Fruit fly (Drosophila melanogaster) whole organism, embryonic: ENCODE measurements around the gene CG8958.

Experiments
- Abd-B ChIP-seq: fragments of 200-800 bp; sonication (Bioruptor generic); optimal IDR thresholded peaks from 2 replicates; lab custom pipeline; 2018; ENCODE audit warnings: missing biosample characterization, mild to moderate bottlenecking, missing genetic modification characterization, moderate library complexity
- B-H1 ChIP-seq: fragments of 200-800 bp; sonication (Bioruptor generic); IDR thresholded peaks from 3 replicates; pipeline ENCODE4 v1.3.6; 2022; ENCODE audit warnings: missing biosample characterization, missing genetic modification characterization
- CG10274 ChIP-seq: fragments of 200-800 bp; sonication (Bioruptor generic); optimal IDR thresholded peaks from 3 replicates; lab custom pipeline; 2017; ENCODE audit warnings: missing biosample characterization, mild to moderate bottlenecking, missing genetic modification characterization
- CG10366 ChIP-seq: fragments of 200-800 bp; sonication (Bioruptor generic); IDR thresholded peaks from 2 replicates; pipeline ENCODE4 v1.3.6; 2022; ENCODE audit warnings: missing biosample characterization, missing genetic modification characterization
- CG11398 ChIP-seq: fragments of 200-800 bp; sonication (Bioruptor generic); optimal IDR thresholded peaks from 2 replicates; lab custom pipeline; 2016; ENCODE audit warnings: missing biosample characterization, missing genetic modification characterization
- CG12155 ChIP-seq: fragments of 200-800 bp; sonication (Bioruptor generic); optimal IDR thresholded peaks from 3 replicates; lab custom pipeline; 2016; ENCODE audit warnings: missing biosample characterization, missing genetic modification characterization
- CG12219 ChIP-seq: fragments of 200-800 bp; sonication (Bioruptor generic); optimal IDR thresholded peaks from 3 replicates; lab custom pipeline; 2018; ENCODE audit warnings: missing biosample characterization, mild to moderate bottlenecking, missing genetic modification characterization
- CG1233 ChIP-seq: fragments of 200-800 bp; sonication (Bioruptor generic); optimal IDR thresholded peaks from 4 replicates; lab custom pipeline; 2018; ENCODE audit warnings: missing biosample characterization, mild to moderate bottlenecking, missing genetic modification characterization
- CG14860 ChIP-seq: fragments of 200-800 bp; sonication (Bioruptor generic); IDR thresholded peaks from 3 replicates; pipeline ENCODE4 v1.3.6; 2022; ENCODE audit warnings: missing biosample characterization, missing genetic modification characterization; ENCODE audit not compliant: partially characterized antibody
- CG15601 ChIP-seq: fragments of 200-800 bp; sonication (Bioruptor generic); optimal IDR thresholded peaks from 3 replicates; lab custom pipeline; 2019; ENCODE audit warnings: missing biosample characterization, mild to moderate bottlenecking, missing genetic modification characterization, moderate library complexity
- CG1602 ChIP-seq: fragments of 200-800 bp; sonication (Bioruptor generic); optimal IDR thresholded peaks from 3 replicates; lab custom pipeline; 2016; ENCODE audit warnings: missing biosample characterization, missing genetic modification characterization
- CG1603 ChIP-seq: fragments of 200-800 bp; sonication (Bioruptor generic); optimal IDR thresholded peaks from 2 replicates; lab custom pipeline; 2019; ENCODE audit warnings: missing biosample characterization, mild to moderate bottlenecking, missing genetic modification characterization, moderate library complexity
- CG16779 ChIP-seq: fragments of 200-800 bp; sonication (Bioruptor generic); IDR thresholded peaks from 2 replicates; pipeline ENCODE4 v1.3.6; 2022; ENCODE audit warnings: missing biosample characterization, missing genetic modification characterization
- CG17802 ChIP-seq: fragments of 200-800 bp; sonication (Bioruptor generic); optimal IDR thresholded peaks from 2 replicates; lab custom pipeline; 2018; ENCODE audit warnings: missing biosample characterization, mild to moderate bottlenecking, missing genetic modification characterization, moderate library complexity
- CG18476 ChIP-seq: fragments of 200-800 bp; sonication (Bioruptor generic); optimal IDR thresholded peaks from 2 replicates; lab custom pipeline; 2016; ENCODE audit warnings: missing biosample characterization, mild to moderate bottlenecking, missing genetic modification characterization
- CG2129 ChIP-seq: fragments of 200-800 bp; sonication (Bioruptor generic); IDR thresholded peaks from 2 replicates; pipeline ENCODE4 v1.3.6; 2022; ENCODE audit warnings: missing biosample characterization, missing genetic modification characterization; ENCODE audit not compliant: partially characterized antibody
- CG31388 ChIP-seq: fragments of 200-800 bp; sonication (Bioruptor generic); optimal IDR thresholded peaks from 2 replicates; lab custom pipeline; 2016; ENCODE audit warnings: missing biosample characterization, missing genetic modification characterization
- CG32772 ChIP-seq: fragments of 200-800 bp; sonication (Bioruptor generic); IDR thresholded peaks from 2 replicates; pipeline ENCODE4 v1.3.6; 2022; ENCODE audit warnings: missing biosample characterization, missing genetic modification characterization
- CG3995 ChIP-seq: fragments of 200-800 bp; sonication (Bioruptor generic); optimal IDR thresholded peaks from 3 replicates; lab custom pipeline; 2016; ENCODE audit warnings: missing biosample characterization, missing genetic modification characterization
- CG4360 ChIP-seq: fragments of 200-800 bp; sonication (Bioruptor generic); IDR thresholded peaks from 2 replicates; pipeline ENCODE4 v1.3.6; 2022; ENCODE audit warnings: missing biosample characterization, missing genetic modification characterization
- CG6765 ChIP-seq: fragments of 200-800 bp; sonication (Bioruptor generic); optimal IDR thresholded peaks from 3 replicates; lab custom pipeline; 2017; ENCODE audit warnings: missing biosample characterization, mild to moderate bottlenecking, missing genetic modification characterization
- CG7372 ChIP-seq: fragments of 200-800 bp; sonication (Bioruptor generic); IDR thresholded peaks from 2 replicates; pipeline ENCODE4 v1.3.6; 2022; ENCODE audit warnings: missing biosample characterization, missing genetic modification characterization
- CG9609 ChIP-seq: fragments of 200-800 bp; sonication (Bioruptor generic); optimal IDR thresholded peaks from 3 replicates; lab custom pipeline; 2016; ENCODE audit warnings: missing biosample characterization, missing genetic modification characterization
- CG9727 ChIP-seq: fragments of 200-800 bp; sonication (Bioruptor generic); optimal IDR thresholded peaks from 3 replicates; lab custom pipeline; 2017; ENCODE audit warnings: missing biosample characterization, mild to moderate bottlenecking, missing genetic modification characterization
- Fer2 ChIP-seq: fragments of 200-800 bp; sonication (Bioruptor generic); optimal IDR thresholded peaks from 2 replicates; lab custom pipeline; 2018; ENCODE audit warnings: missing biosample characterization, mild to moderate bottlenecking, missing genetic modification characterization, moderate library complexity
- HLH3B ChIP-seq: fragments of 200-800 bp; sonication (Bioruptor generic); IDR thresholded peaks from 2 replicates; pipeline ENCODE4 v1.3.6; 2022; ENCODE audit warnings: missing biosample characterization, missing genetic modification characterization
- HLH4C ChIP-seq: fragments of 200-800 bp; sonication (Bioruptor generic); IDR thresholded peaks from 3 replicates; pipeline ENCODE4 v1.3.6; 2022; ENCODE audit warnings: missing biosample characterization, missing genetic modification characterization; ENCODE audit not compliant: partially characterized antibody
- HLH54F ChIP-seq: fragments of 200-800 bp; sonication (Bioruptor generic); optimal IDR thresholded peaks from 3 replicates; lab custom pipeline; 2016; ENCODE audit warnings: missing biosample characterization, missing genetic modification characterization
- Myb ChIP-seq: fragments of 200-800 bp; sonication (Bioruptor generic); optimal IDR thresholded peaks from 2 replicates; lab custom pipeline; 2016; ENCODE audit warnings: missing biosample characterization, missing genetic modification characterization
- Opbp ChIP-seq: fragments of 200-800 bp; sonication (Bioruptor generic); IDR thresholded peaks from 3 replicates; pipeline ENCODE4 v1.3.6; 2022; ENCODE audit warnings: missing biosample characterization, missing genetic modification characterization; ENCODE audit not compliant: partially characterized antibody
- Rx ChIP-seq: fragments of 200-800 bp; sonication (Bioruptor generic); IDR thresholded peaks from 2 replicates; pipeline ENCODE4 v1.3.6; 2022; ENCODE audit warnings: missing biosample characterization, missing genetic modification characterization
- Sin3A ChIP-seq: fragments of >200 bp; optimal IDR thresholded peaks from 2 replicates; lab custom pipeline; 2018
- Six4 ChIP-seq: fragments of 200-800 bp; sonication (Bioruptor generic); optimal IDR thresholded peaks from 2 replicates; lab custom pipeline; 2016; ENCODE audit warnings: missing biosample characterization, missing genetic modification characterization
- Vsx1 ChIP-seq: fragments of 200-800 bp; sonication (Bioruptor generic); optimal IDR thresholded peaks from 2 replicates; lab custom pipeline; 2017; ENCODE audit warnings: missing biosample characterization, mild to moderate bottlenecking, missing genetic modification characterization, missing genetic modification reagents
- ac ChIP-seq: fragments of 200-800 bp; sonication (Bioruptor generic); optimal IDR thresholded peaks from 3 replicates; lab custom pipeline; 2017; ENCODE audit warnings: missing biosample characterization, mild to moderate bottlenecking, missing genetic modification characterization
- btn ChIP-seq: fragments of 200-800 bp; sonication (Bioruptor generic); optimal IDR thresholded peaks from 2 replicates; lab custom pipeline; 2016; ENCODE audit warnings: missing biosample characterization, missing genetic modification characterization
- chinmo ChIP-seq: fragments of 200-800 bp; sonication (Bioruptor generic); IDR thresholded peaks from 4 replicates; pipeline ENCODE4 v1.3.6; 2022; ENCODE audit warnings: missing biosample characterization, missing genetic modification characterization; ENCODE audit not compliant: partially characterized antibody
- grau ChIP-seq: fragments of 200-800 bp; optimal IDR thresholded peaks from 3 replicates; lab custom pipeline; 2019; ENCODE audit warnings: missing biosample characterization, mild to moderate bottlenecking, missing genetic modification characterization, moderate library complexity
- gsb-n ChIP-seq: fragments of 200-800 bp; sonication (Bioruptor generic); optimal IDR thresholded peaks from 3 replicates; lab custom pipeline; 2018; ENCODE audit warnings: missing biosample characterization, mild to moderate bottlenecking, missing genetic modification characterization
- hth ChIP-seq: fragments of >200 bp; optimal IDR thresholded peaks from 2 replicates; lab custom pipeline; 2017; ENCODE audit warnings: inconsistent platforms
- kni ChIP-seq: fragments of 200-800 bp; sonication (Bioruptor generic); optimal IDR thresholded peaks from 3 replicates; lab custom pipeline; 2017; ENCODE audit warnings: mild to moderate bottlenecking, missing biosample characterization, missing genetic modification reagents, missing genetic modification characterization
- lbe ChIP-seq: fragments of 200-800 bp; sonication (Bioruptor generic); optimal IDR thresholded peaks from 2 replicates; lab custom pipeline; 2016; ENCODE audit warnings: missing biosample characterization, mild to moderate bottlenecking, missing genetic modification characterization
- lilli ChIP-seq: fragments of 200-800 bp; sonication (Bioruptor generic); optimal IDR thresholded peaks from 3 replicates; lab custom pipeline; 2016; ENCODE audit warnings: missing biosample characterization, missing genetic modification characterization
- pho ChIP-seq: fragments of 200-800 bp; sonication (Bioruptor generic); optimal IDR thresholded peaks from 2 replicates; lab custom pipeline; 2016; ENCODE audit warnings: missing biosample characterization, missing genetic modification characterization
- pnt ChIP-seq: fragments of 200-800 bp; sonication (Bioruptor generic); optimal IDR thresholded peaks from 3 replicates; lab custom pipeline; 2016; ENCODE audit warnings: missing biosample characterization, missing genetic modification characterization
- pzg ChIP-seq: fragments of 200-800 bp; sonication (Bioruptor generic); optimal IDR thresholded peaks from 3 replicates; lab custom pipeline; 2018; ENCODE audit warnings: missing biosample characterization, mild to moderate bottlenecking, missing genetic modification characterization, moderate library complexity
- sd ChIP-seq: fragments of 200-800 bp; sonication (Bioruptor generic); optimal IDR thresholded peaks from 3 replicates; lab custom pipeline; 2018; ENCODE audit warnings: missing biosample characterization, mild to moderate bottlenecking, missing genetic modification characterization, moderate library complexity
- sisA ChIP-seq: fragments of 200-800 bp; sonication (Bioruptor generic); IDR thresholded peaks from 2 replicates; pipeline ENCODE4 v1.3.6; 2022; ENCODE audit warnings: missing biosample characterization, missing genetic modification characterization
- sqz ChIP-seq: fragments of 200-800 bp; sonication (Bioruptor generic); optimal IDR thresholded peaks from 3 replicates; lab custom pipeline; 2018; ENCODE audit warnings: missing biosample characterization, mild to moderate bottlenecking, missing genetic modification characterization
- tx ChIP-seq: fragments of 200-800 bp; sonication (Bioruptor generic); optimal IDR thresholded peaks from 2 replicates; lab custom pipeline; 2016; ENCODE audit warnings: missing biosample characterization, missing genetic modification characterization
- wek ChIP-seq: fragments of 200-800 bp; sonication (Bioruptor generic); optimal IDR thresholded peaks from 3 replicates; lab custom pipeline; 2018; ENCODE audit warnings: missing biosample characterization, mild to moderate bottlenecking, missing genetic modification characterization, moderate library complexity

The CG8958 gene

DNA sequence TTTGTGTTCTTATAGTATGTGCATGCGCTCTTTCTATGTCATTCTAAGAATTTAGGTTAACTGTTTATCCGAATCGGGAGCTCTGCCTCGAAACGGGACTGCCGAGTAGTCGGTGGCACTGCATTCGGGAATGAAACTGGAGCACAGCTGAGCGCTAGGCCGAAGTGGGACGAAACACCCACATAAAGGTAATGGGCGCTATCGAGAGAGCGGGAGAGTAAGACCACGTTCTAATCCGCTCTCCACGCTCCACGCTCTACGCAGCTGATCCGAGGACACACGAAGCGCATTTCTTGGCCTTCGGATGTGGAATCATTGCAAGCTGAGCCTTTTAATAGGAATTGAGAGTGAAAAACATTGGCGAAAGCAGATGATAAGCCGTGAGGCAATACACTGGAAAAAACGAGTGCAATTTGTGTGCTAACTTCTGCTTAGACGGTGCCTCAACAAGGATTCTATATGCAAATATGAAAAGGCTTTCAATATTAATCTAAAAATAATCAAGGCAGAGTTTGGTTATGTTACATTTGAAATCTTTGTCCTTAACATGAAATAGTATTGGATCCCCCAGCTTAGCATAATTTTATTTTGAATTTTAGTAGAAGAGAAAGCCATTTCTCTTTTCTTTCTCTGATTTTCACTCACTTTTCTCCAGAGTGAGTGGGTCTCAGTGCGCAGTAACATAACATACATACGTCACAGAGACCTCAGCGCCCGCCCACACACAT lies 3.0 kb downstream of the CG8958 start (continued):
- TF ChIP-seq hth (lab: Kevin White, UChicago) (no peak), wek (GFP tag; lab: Kevin White, UChicago) (no peak), grau (tag; lab: Kevin White, UChicago) (peak; percentile 44), CG32772 (no peak), chinmo (GFP tag; lab: Robert Waterston, UW) (no peak), tx (GFP tag; lab: Kevin White, UChicago) (no peak), CG11398 (GFP tag; lab: Kevin White, UChicago) (no peak), CG1602 (no peak), HLH3B (GFP tag; lab: Robert Waterston, UW) (peak; percentile 38; the same call in 1 of the 2 replicates), CG9727 (GFP tag; lab: Kevin White, UChicago) (no peak), kni (GFP tag; lab: Kevin White, UChicago) (no peak), CG15601 (tag; lab: Kevin White, UChicago) (no peak), Rx (GFP tag; lab: Robert Waterston, UW) (no peak), CG12155 (GFP tag; lab: Kevin White, UChicago) (no peak), lbe (GFP tag; lab: Kevin White, UChicago) (no peak), CG16779 (no peak), sd (tag; lab: Kevin White, UChicago) (no peak), CG17802 (tag; lab: Kevin White, UChicago) (no peak), ac (no peak), CG2129 (GFP tag; lab: Robert Waterston, UW) (no peak), B-H1 (GFP tag; lab: Robert Waterston, UW) (no peak), Sin3A (lab: Kevin White, UChicago) (no peak), pho (GFP tag; lab: Kevin White, UChicago) (no peak), CG31388 (GFP tag; lab: Kevin White, UChicago) (no peak), CG3995 (GFP tag; lab: Kevin White, UChicago) (no peak), CG4360 (no peak), HLH4C (GFP tag; lab: Robert Waterston, UW) (no peak), CG10274 (no peak), CG6765 (no peak), lilli (GFP tag; lab: Kevin White, UChicago) (peak; percentile 11), pzg (GFP tag; lab: Kevin White, UChicago) (no peak), pnt (GFP tag; lab: Kevin White, UChicago) (no peak), CG14860 (GFP tag; lab: Robert Waterston, UW) (no peak), Six4 (GFP tag; lab: Kevin White, UChicago) (no peak), CG12219 (GFP tag; lab: Kevin White, UChicago) (no peak), Vsx1 (GFP tag; lab: Kevin White, UChicago) (no peak), gsb-n (tag; lab: Kevin White, UChicago) (no peak), CG7372 (GFP tag; lab: Robert Waterston, UW) (no peak), CG10366 (no peak), CG1233 (GFP tag; lab: Kevin White, UChicago) (no peak), HLH54F (GFP tag; lab: Kevin White, UChicago) (no peak), Fer2 (tag; lab: Kevin White, UChicago) (no peak), Myb (no peak), btn (GFP tag; lab: Kevin White, UChicago) (no peak), sqz (GFP tag; lab: Kevin White, UChicago) (no peak), Abd-B (GFP tag; lab: Kevin White, UChicago) (no peak), Opbp (GFP tag; lab: Robert Waterston, UW) (no peak), CG18476 (GFP tag; lab: Kevin White, UChicago) (no peak), sisA (GFP tag; lab: Robert Waterston, UW) (no peak), CG9609 (GFP tag; lab: Kevin White, UChicago) (no peak), CG1603 (tag; lab: Kevin White, UChicago) (peak; percentile 21)
